Worm (Caenorhabditis elegans) whole organism, L3 larva: ENCODE results near the gene srx-26.

Experiments
- elt-3 ChIP-seq, 3 experiments: fragments of 150-350 bp in 1 of 3; sonication (generic microtip) in 2 of 3; optimal IDR thresholded peaks; 2 replicates in 2 of 3; 4 replicates in 1 of 3; lab custom pipeline; 2014 to 2017; ENCODE audit warnings: missing biosample characterization in 3 of 3, missing genetic modification characterization in 3 of 3
- fkh-10 ChIP-seq: sonication (generic microtip); optimal IDR thresholded peaks from 2 replicates; lab custom pipeline; 2017; ENCODE audit warnings: missing biosample characterization, missing genetic modification reagents, missing genetic modification characterization
- fos-1 ChIP-seq: fragments of 150-350 bp; optimal IDR thresholded peaks from 2 replicates; lab custom pipeline; 2014; ENCODE audit warnings: missing biosample characterization, missing genetic modification characterization
- lin-15B ChIP-seq: fragments of 150-350 bp; optimal IDR thresholded peaks from 2 replicates; lab custom pipeline; 2014; ENCODE audit warnings: missing biosample characterization, missing genetic modification characterization
- lin-39 ChIP-seq: fragments of 150-350 bp; optimal IDR thresholded peaks from 2 replicates; lab custom pipeline; 2018; ENCODE audit warnings: missing biosample characterization, missing genetic modification reagents, missing genetic modification characterization
- mml-1 ChIP-seq: fragments of 150-350 bp; sonication (generic microtip); optimal IDR thresholded peaks from 3 replicates; lab custom pipeline; 2014; ENCODE audit warnings: missing biosample characterization, missing genetic modification characterization
- nhr-11 ChIP-seq: fragments of 150-350 bp; optimal IDR thresholded peaks from 2 replicates; lab custom pipeline; 2014; ENCODE audit warnings: missing biosample characterization, missing genetic modification characterization
- nhr-28 ChIP-seq: fragments of 150-350 bp; optimal IDR thresholded peaks from 2 replicates; lab custom pipeline; 2014; ENCODE audit warnings: missing biosample characterization, missing genetic modification characterization
- nhr-77 ChIP-seq: fragments of 150-350 bp; optimal IDR thresholded peaks from 2 replicates; lab custom pipeline; 2014; ENCODE audit warnings: missing biosample characterization, missing genetic modification characterization
- snpc-4 ChIP-seq: fragments of 150-350 bp; optimal IDR thresholded peaks from 2 replicates; lab custom pipeline; 2014; ENCODE audit warnings: missing biosample characterization, missing genetic modification characterization
- unc-39 ChIP-seq: sonication (generic microtip); optimal IDR thresholded peaks from 4 replicates; lab custom pipeline; 2017; ENCODE audit warnings: missing biosample characterization, missing genetic modification characterization

DNA sequence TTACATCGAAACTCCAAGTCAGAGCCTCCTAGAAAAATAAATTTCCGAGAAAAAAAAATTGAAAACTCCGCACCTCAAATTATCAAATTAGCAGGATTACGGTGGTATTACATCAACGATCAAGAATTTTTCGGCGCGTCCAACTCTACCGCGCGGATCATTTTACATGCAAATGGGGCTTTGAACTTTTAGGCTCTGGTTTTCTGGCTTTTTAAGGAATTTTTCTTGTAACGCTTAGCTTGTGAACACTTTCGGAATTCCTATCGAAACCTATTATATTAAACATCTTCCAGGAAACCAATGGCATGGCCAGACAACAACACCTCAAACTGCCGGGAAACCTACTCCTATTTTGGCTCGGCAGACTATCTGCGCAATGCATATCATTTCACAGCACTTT lies 18.7 kb upstream of the srx-26 start, which contains the start of gene srh-56:
- TF ChIP-seq mml-1 (tag; lab: Kevin White, UChicago) (no peak), lin-39 (tag; lab: Kevin White, UChicago) (no peak), fos-1 (tag; lab: Kevin White, UChicago) (no peak), nhr-28 (no peak), fkh-10 (GFP tag; lab: Kevin White, UChicago) (no peak), unc-39 (tag; lab: Kevin White, UChicago) (no peak), nhr-77 (tag; lab: Kevin White, UChicago) (no peak), snpc-4 (tag; lab: Kevin White, UChicago) (no peak), elt-3 (tag; optimal IDR thresholded peaks at IDR 0.05; lab: Kevin White, UChicago) (no peak), nhr-11 (no peak), lin-15B (no peak)
